Worm (Caenorhabditis elegans) whole organism, L2 larva: ENCODE data around the gene pde-2.

Source experiments
- aly-2 ChIP-seq: fragments of 150-350 bp; optimal IDR thresholded peaks from 2 replicates; lab custom pipeline; 2014; ENCODE audit warnings: missing biosample characterization, missing genetic modification characterization
- ama-1 ChIP-seq: fragments of 150-350 bp; optimal IDR thresholded peaks from 2 replicates; lab custom pipeline; 2018; ENCODE audit warnings: inconsistent platforms
- gmeb-1 ChIP-seq: fragments of 150-350 bp; optimal IDR thresholded peaks from 2 replicates; lab custom pipeline; 2014; ENCODE audit warnings: missing biosample characterization, missing genetic modification characterization
- mdl-1 ChIP-seq, 2 experiments: fragments of 150-350 bp in 1 of 2; sonication (generic microtip) in 1 of 2; optimal IDR thresholded peaks; 2 replicates each; lab custom pipeline; 2017; ENCODE audit warnings: missing biosample characterization in 2 of 2, missing genetic modification characterization in 2 of 2
- nhr-10 ChIP-seq: sonication (generic microtip); optimal IDR thresholded peaks from 2 replicates; lab custom pipeline; 2017; ENCODE audit warnings: missing biosample characterization, missing genetic modification characterization
- nhr-11 ChIP-seq: fragments of 150-350 bp; optimal IDR thresholded peaks from 2 replicates; lab custom pipeline; 2014; ENCODE audit warnings: missing biosample characterization, missing genetic modification characterization
- nhr-237 ChIP-seq: fragments of 150-350 bp; optimal IDR thresholded peaks from 2 replicates; lab custom pipeline; 2014; ENCODE audit warnings: missing biosample characterization, missing genetic modification characterization
- nhr-77 ChIP-seq: fragments of 150-350 bp; optimal IDR thresholded peaks from 2 replicates; lab custom pipeline; 2014; ENCODE audit warnings: missing biosample characterization, missing genetic modification characterization
- skn-1 ChIP-seq: sonication (generic microtip); optimal IDR thresholded peaks from 2 replicates; lab custom pipeline; 2017; ENCODE audit warnings: missing biosample characterization, missing genetic modification characterization
- snpc-4 ChIP-seq: fragments of 150-350 bp; optimal IDR thresholded peaks from 2 replicates; lab custom pipeline; 2014; ENCODE audit warnings: missing biosample characterization, missing genetic modification characterization
- unc-39 ChIP-seq: fragments of 150-350 bp; optimal IDR thresholded peaks from 2 replicates; lab custom pipeline; 2014; ENCODE audit warnings: missing biosample characterization, missing genetic modification characterization
- ztf-1 ChIP-seq: fragments of 200-800 bp; sonication (Bioruptor generic); conservative IDR thresholded peaks from 2 replicates; pipeline ENCODE4 v1.3.6; 2022; ENCODE audit warnings: missing genetic modification characterization, missing compliant biosample characterization

DNA sequence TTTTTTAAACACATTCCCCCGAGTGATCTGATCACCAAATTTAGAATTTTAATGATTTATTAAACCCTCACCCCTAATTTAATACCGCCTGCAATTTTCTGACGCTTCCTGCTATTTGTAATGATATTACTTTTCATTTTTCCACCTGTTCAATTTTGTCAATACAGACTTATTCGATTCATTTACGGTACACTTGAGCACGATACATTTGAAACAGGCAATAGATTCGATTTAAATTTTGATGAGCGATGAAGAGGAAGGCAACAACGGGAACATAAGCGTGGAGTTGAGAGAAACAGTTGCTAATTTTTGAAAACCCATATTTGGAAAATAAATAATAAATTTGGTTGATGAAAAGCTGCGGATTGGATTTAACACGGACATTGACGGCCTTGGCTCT is 23.0 kb upstream of the pde-2 start:
- TF ChIP-seq gmeb-1 (tag; lab: Kevin White, UChicago), result no peak
- no peak for TF ChIP-seq snpc-4
- TF ChIP-seq skn-1 (tag; lab: Kevin White, UChicago), result no peak
- TF ChIP-seq aly-2 (tag; lab: Kevin White, UChicago), result no peak
- no peak for TF ChIP-seq nhr-237 (tag; lab: Kevin White, UChicago)
- no peak for TF ChIP-seq nhr-10 (tag; lab: Kevin White, UChicago)
- TF ChIP-seq ama-1, result no peak
- TF ChIP-seq nhr-77 (tag; lab: Kevin White, UChicago), result no peak
- no peak for TF ChIP-seq ztf-1 (GFP tag; lab: Robert Waterston, UW)
- no peak for TF ChIP-seq mdl-1 (tag; optimal IDR thresholded peaks at IDR 0.05; lab: Kevin White, UChicago)
- no peak for TF ChIP-seq unc-39 (tag; lab: Kevin White, UChicago)
- no peak for TF ChIP-seq nhr-11 (tag; lab: Kevin White, UChicago)
